Fruit fly (Drosophila melanogaster) Kc167 (cell line): ENCODE results near the gene CG34112.

Source experiments
- Myc ChIP-seq: fragments of >200 bp; optimal IDR thresholded peaks from 2 replicates; lab custom pipeline; 2017; ENCODE audit warnings: missing external identifiers
- Sin3A ChIP-seq: fragments of >200 bp; optimal IDR thresholded peaks from 2 replicates; lab custom pipeline; 2018; ENCODE audit warnings: missing external identifiers
- h ChIP-seq: fragments of >200 bp; optimal IDR thresholded peaks from 3 replicates; lab custom pipeline; 2018; ENCODE audit warnings: missing external identifiers
- insv ChIP-seq: fragments of >200 bp; optimal IDR thresholded peaks from 3 replicates; lab custom pipeline; 2018; ENCODE audit warnings: missing external identifiers
- psq ChIP-seq: fragments of >200 bp; optimal IDR thresholded peaks from 2 replicates; lab custom pipeline; 2017; ENCODE audit warnings: missing external identifiers
- ttk ChIP-seq: sonication (Bioruptor generic); optimal IDR thresholded peaks from 2 replicates; lab custom pipeline; 2017; ENCODE audit warnings: missing external identifiers

The CG34112 gene

dm6 chr3R:4378363-4379354, 15.4 kb downstream of the CG34112 start, which contains the start of gene Sfxn1-3:
TSS of gene Sfxn1-3 (plus strand) at chr3R:4378600.
- no peak for TF ChIP-seq psq (lab: Kevin White, UChicago)
- TF ChIP-seq insv (lab: Kevin White, UChicago): no peak
- no peak for TF ChIP-seq ttk
- TF ChIP-seq h (lab: Kevin White, UChicago): no peak
- TF ChIP-seq Myc (lab: Kevin White, UChicago): no peak

dm6 chr3R:4362010-4362409, 32.0 kb downstream of the CG34112 start:
- TF ChIP-seq insv (lab: Kevin White, UChicago) (no peak), psq (lab: Kevin White, UChicago) (no peak), h (lab: Kevin White, UChicago) (no peak), Myc (lab: Kevin White, UChicago) (no peak), ttk (no peak), Sin3A (lab: Kevin White, UChicago) (no peak)

DNA sequence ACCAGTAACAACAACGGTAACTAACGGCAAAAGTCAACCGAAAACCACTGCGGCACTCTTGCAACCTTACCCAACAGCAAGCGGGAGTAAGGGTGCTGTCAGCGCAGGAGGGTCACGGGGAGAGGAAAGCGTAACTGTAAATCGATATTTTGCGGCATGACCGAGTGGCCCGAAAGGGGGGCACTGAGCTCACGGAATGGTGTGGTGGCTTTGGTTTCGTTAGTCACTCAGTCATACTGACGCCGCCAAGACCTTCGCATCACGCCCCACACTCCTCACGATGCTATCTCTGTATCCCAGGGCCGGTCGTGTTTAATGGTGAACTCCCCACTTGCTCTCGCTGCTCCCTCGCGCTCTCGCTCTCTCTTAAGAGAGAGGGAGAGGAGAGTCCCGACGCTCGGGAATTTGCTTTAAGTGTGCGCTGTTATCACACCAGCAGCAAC, 33.4 kb downstream of the CG34112 start:
- no peak for TF ChIP-seq insv (lab: Kevin White, UChicago)
- TF ChIP-seq h (lab: Kevin White, UChicago): no peak
- TF ChIP-seq psq (lab: Kevin White, UChicago): no peak
- no peak for TF ChIP-seq Sin3A (lab: Kevin White, UChicago)
- no peak for TF ChIP-seq ttk
- no peak for TF ChIP-seq Myc (lab: Kevin White, UChicago)

DNA sequence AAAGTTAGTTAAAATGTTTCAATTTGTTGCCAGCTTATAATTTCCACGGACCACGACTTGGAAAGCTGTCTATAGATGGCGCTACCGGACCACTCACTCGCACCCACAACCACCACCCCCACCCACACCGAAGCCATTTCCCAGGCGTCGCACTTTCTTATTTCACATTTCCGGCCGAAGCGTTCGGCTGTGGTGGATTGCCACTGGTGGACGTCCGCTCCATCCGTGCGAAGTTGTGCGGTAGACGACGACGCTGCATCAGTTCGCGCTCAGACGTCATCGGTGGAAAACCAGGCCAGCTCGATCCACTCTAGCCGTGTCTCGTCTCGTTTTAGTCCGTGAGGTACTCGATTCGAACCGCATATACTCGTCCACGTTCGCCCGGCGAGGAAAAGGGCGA, 34.4 kb downstream of the CG34112 start, which contains the start of gene CG1090:
Gene CG1090, plus strand, starts transcription at position 259 of the 400 bp plus-strand sequence.
- no peak for TF ChIP-seq h (lab: Kevin White, UChicago)
- no peak for TF ChIP-seq insv (lab: Kevin White, UChicago)
- no peak for TF ChIP-seq psq (lab: Kevin White, UChicago)
- TF ChIP-seq Sin3A (lab: Kevin White, UChicago): no peak
- TF ChIP-seq Myc (lab: Kevin White, UChicago): no peak
- TF ChIP-seq ttk: no peak

DNA sequence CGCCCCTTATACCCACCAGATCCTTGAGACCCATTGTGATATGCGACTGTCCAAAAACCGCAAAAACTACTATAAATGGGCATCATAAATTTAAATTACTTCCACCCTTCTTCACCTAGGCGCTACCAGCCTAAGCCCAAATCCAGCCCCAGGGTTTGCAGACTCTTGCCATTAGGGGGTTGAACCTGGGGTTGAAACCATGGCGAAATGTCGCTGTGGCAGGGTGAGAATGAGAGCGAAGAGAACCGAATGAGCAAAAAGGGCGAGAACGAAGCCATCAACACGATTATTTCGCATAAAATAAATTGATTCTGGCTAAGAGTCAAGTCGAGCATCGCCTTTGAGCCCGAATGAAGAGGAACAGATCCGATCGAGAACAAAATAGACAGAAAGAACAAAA, 40.5 kb downstream of the CG34112 start:
- TF ChIP-seq insv (lab: Kevin White, UChicago) (no peak), Sin3A (lab: Kevin White, UChicago) (no peak), psq (lab: Kevin White, UChicago) (no peak), ttk (no peak), Myc (lab: Kevin White, UChicago) (no peak), h (lab: Kevin White, UChicago) (no peak)

dm6 chr3R:4350199-4350598, 43.9 kb downstream of the CG34112 start:
- TF ChIP-seq ttk (no peak), Sin3A (lab: Kevin White, UChicago) (no peak), psq (lab: Kevin White, UChicago) (no peak), insv (lab: Kevin White, UChicago) (no peak), h (lab: Kevin White, UChicago) (no peak)

dm6 chr3R:4348197-4348814, 45.8 kb downstream of the CG34112 start:
- TF ChIP-seq Myc (lab: Kevin White, UChicago): no peak
- no peak for TF ChIP-seq ttk
- no peak for TF ChIP-seq insv (lab: Kevin White, UChicago)
- no peak for TF ChIP-seq h (lab: Kevin White, UChicago)
- TF ChIP-seq psq (lab: Kevin White, UChicago): no peak

DNA sequence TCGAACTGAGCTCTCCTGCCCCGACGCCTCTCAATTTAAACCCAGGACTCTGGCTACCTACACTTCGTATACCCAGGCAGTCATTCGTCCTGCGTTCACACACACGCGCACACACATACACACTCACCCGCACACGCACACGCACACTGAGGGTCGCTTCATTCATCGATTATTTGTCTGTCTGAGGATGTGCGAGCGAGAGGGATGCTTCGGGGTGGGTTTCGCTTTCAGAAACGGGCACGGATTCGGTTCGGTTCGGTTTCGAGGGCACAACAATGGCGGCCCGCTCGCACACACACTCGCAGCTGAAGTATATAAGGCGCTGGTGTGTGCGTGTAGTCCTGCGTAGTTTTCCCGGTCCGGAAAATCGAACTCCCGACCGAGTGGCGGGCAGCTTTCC, 47.4 kb downstream of the CG34112 start, which contains the start of gene hkb:
Gene hkb, minus strand, starts transcription at position 11 of the 400 bp plus-strand sequence.
- TF ChIP-seq h (lab: Kevin White, UChicago) (no peak), insv (lab: Kevin White, UChicago) (no peak), Sin3A (lab: Kevin White, UChicago) (no peak), ttk (no peak), Myc (lab: Kevin White, UChicago) (no peak), psq (lab: Kevin White, UChicago) (no peak)
